Fruit fly (Drosophila melanogaster) whole organism, embryonic: ENCODE data around the gene Psf3.

Source experiments
- Ada2b ChIP-seq: fragments of 200-800 bp; sonication (Bioruptor generic); IDR thresholded peaks from 2 replicates; pipeline ENCODE4 v1.3.6; 2022; ENCODE audit warnings: missing biosample characterization, missing genetic modification characterization
- CG10366 ChIP-seq: fragments of 200-800 bp; sonication (Bioruptor generic); IDR thresholded peaks from 2 replicates; pipeline ENCODE4 v1.3.6; 2022; ENCODE audit warnings: missing biosample characterization, missing genetic modification characterization
- CG10543 ChIP-seq: fragments of 200-800 bp; sonication (Bioruptor generic); optimal IDR thresholded peaks from 3 replicates; lab custom pipeline; 2017; ENCODE audit warnings: missing biosample characterization, mild to moderate bottlenecking, missing genetic modification characterization, moderate library complexity
- CG10959 ChIP-seq: fragments of 200-800 bp; sonication (Bioruptor generic); IDR thresholded peaks from 2 replicates; pipeline ENCODE4 v1.3.6; 2022; ENCODE audit warnings: missing biosample characterization, missing genetic modification characterization
- CG10979 ChIP-seq: fragments of 200-800 bp; sonication (Bioruptor generic); optimal IDR thresholded peaks from 2 replicates; lab custom pipeline; 2018; ENCODE audit warnings: missing biosample characterization, mild to moderate bottlenecking, missing genetic modification characterization, moderate library complexity
- CG11093 ChIP-seq: fragments of 200-800 bp; sonication (Bioruptor generic); IDR thresholded peaks from 3 replicates; pipeline ENCODE4 v1.3.6; 2022; ENCODE audit warnings: missing biosample characterization, missing genetic modification characterization
- CG12391 ChIP-seq: fragments of 200-800 bp; sonication (Bioruptor generic); optimal IDR thresholded peaks from 3 replicates; lab custom pipeline; 2018; ENCODE audit warnings: missing biosample characterization, mild to moderate bottlenecking, missing genetic modification characterization, moderate library complexity
- CG12769 ChIP-seq: fragments of 200-800 bp; sonication (Bioruptor generic); optimal IDR thresholded peaks from 2 replicates; lab custom pipeline; 2019; ENCODE audit warnings: missing biosample characterization, mild to moderate bottlenecking, missing genetic modification characterization, moderate library complexity
- CG18262 ChIP-seq: fragments of 200-800 bp; optimal IDR thresholded peaks from 3 replicates; lab custom pipeline; 2019; ENCODE audit warnings: missing biosample characterization, mild to moderate bottlenecking, missing genetic modification characterization, moderate library complexity
- CG2712 ChIP-seq: fragments of 200-800 bp; optimal IDR thresholded peaks from 3 replicates; lab custom pipeline; 2019; ENCODE audit warnings: missing biosample characterization, mild to moderate bottlenecking, missing genetic modification characterization, moderate library complexity
- CG30403 ChIP-seq: fragments of 200-800 bp; sonication (Bioruptor generic); optimal IDR thresholded peaks from 3 replicates; lab custom pipeline; 2016; ENCODE audit warnings: missing biosample characterization, missing genetic modification characterization
- CG34376 ChIP-seq: fragments of 200-800 bp; sonication (Bioruptor generic); optimal IDR thresholded peaks from 2 replicates; lab custom pipeline; 2018; ENCODE audit warnings: missing biosample characterization, mild to moderate bottlenecking, missing genetic modification characterization
- CG3847 ChIP-seq: fragments of 200-800 bp; sonication (Bioruptor generic); IDR thresholded peaks from 2 replicates; pipeline ENCODE4 v1.3.6; 2022; ENCODE audit warnings: missing biosample characterization, missing genetic modification characterization
- CG4730 ChIP-seq: fragments of 200-800 bp; sonication (Bioruptor generic); IDR thresholded peaks from 2 replicates; pipeline ENCODE4 v1.3.6; 2022; ENCODE audit warnings: missing biosample characterization, missing genetic modification characterization
- CG7357 ChIP-seq: fragments of 200-800 bp; sonication (Bioruptor generic); IDR thresholded peaks from 3 replicates; pipeline ENCODE4 v1.3.6; 2022; ENCODE audit warnings: missing biosample characterization, missing genetic modification characterization
- CG7963 ChIP-seq: fragments of 200-800 bp; sonication (Bioruptor generic); IDR thresholded peaks from 3 replicates; pipeline ENCODE4 v1.3.6; 2022; ENCODE audit warnings: missing biosample characterization, missing genetic modification characterization; ENCODE audit not compliant: partially characterized antibody
- CG8089 ChIP-seq: fragments of 200-800 bp; sonication (Bioruptor generic); optimal IDR thresholded peaks from 3 replicates; lab custom pipeline; 2016; ENCODE audit warnings: missing biosample characterization, missing genetic modification characterization
- Deaf1 ChIP-seq: fragments of 200-800 bp; optimal IDR thresholded peaks from 3 replicates; lab custom pipeline; 2019; ENCODE audit warnings: missing biosample characterization, mild to moderate bottlenecking, missing genetic modification characterization, moderate library complexity
- Elba2 ChIP-seq: fragments of 200-800 bp; sonication (Bioruptor generic); optimal IDR thresholded peaks from 3 replicates; lab custom pipeline; 2016; ENCODE audit warnings: missing biosample characterization, missing genetic modification characterization
- Hr3 ChIP-seq: fragments of 200-800 bp; sonication (Bioruptor generic); optimal IDR thresholded peaks from 3 replicates; lab custom pipeline; 2016; ENCODE audit warnings: missing biosample characterization, missing genetic modification characterization
- Hr39 ChIP-seq: fragments of >200 bp; optimal IDR thresholded peaks from 2 replicates; lab custom pipeline; 2017
- Lim3 ChIP-seq: fragments of 200-800 bp; sonication (Bioruptor generic); IDR thresholded peaks from 2 replicates; pipeline ENCODE4 v1.3.6; 2022; ENCODE audit warnings: missing biosample characterization, missing genetic modification characterization
- Med ChIP-seq: fragments of 200-800 bp; sonication (Bioruptor generic); peaks from one replicate; lab custom pipeline; 2016; ENCODE audit warnings: missing biosample characterization, missing genetic modification characterization, mild to moderate bottlenecking, inconsistent platforms, moderate library complexity
- Pdp1 ChIP-seq, 2 experiments: fragments of 200-800 bp; sonication (Bioruptor generic); optimal IDR thresholded peaks; 3 replicates each; lab custom pipeline; 2016; ENCODE audit warnings: missing biosample characterization in 2 of 2, missing genetic modification characterization in 2 of 2, mild to moderate bottlenecking in 1 of 2, moderate library complexity in 1 of 2
- Vsx1 ChIP-seq: fragments of 200-800 bp; sonication (Bioruptor generic); optimal IDR thresholded peaks from 2 replicates; lab custom pipeline; 2017; ENCODE audit warnings: missing biosample characterization, mild to moderate bottlenecking, missing genetic modification characterization, missing genetic modification reagents
- YL-1 ChIP-seq: fragments of 200-800 bp; sonication (Bioruptor generic); optimal IDR thresholded peaks from 3 replicates; lab custom pipeline; 2017; ENCODE audit warnings: missing biosample characterization, mild to moderate bottlenecking, missing genetic modification characterization
- ara ChIP-seq: fragments of 200-800 bp; sonication (Bioruptor generic); IDR thresholded peaks from 2 replicates; pipeline ENCODE4 v1.3.6; 2022; ENCODE audit warnings: missing biosample characterization, missing genetic modification characterization
- ato ChIP-seq: fragments of 200-800 bp; sonication (Bioruptor generic); IDR thresholded peaks from 2 replicates; pipeline ENCODE4 v1.3.6; 2022; ENCODE audit warnings: missing biosample characterization, missing genetic modification characterization; ENCODE audit not compliant: partially characterized antibody
- chinmo ChIP-seq: fragments of 200-800 bp; sonication (Bioruptor generic); IDR thresholded peaks from 4 replicates; pipeline ENCODE4 v1.3.6; 2022; ENCODE audit warnings: missing biosample characterization, missing genetic modification characterization; ENCODE audit not compliant: partially characterized antibody
- ci ChIP-seq: fragments of 200-800 bp; sonication (Bioruptor generic); IDR thresholded peaks from 3 replicates; pipeline ENCODE4 v1.3.6; 2022; ENCODE audit warnings: missing biosample characterization, missing genetic modification characterization
- crol ChIP-seq: fragments of 200-800 bp; sonication (Bioruptor generic); IDR thresholded peaks from 2 replicates; pipeline ENCODE4 v1.3.6; 2022; ENCODE audit warnings: missing biosample characterization, missing genetic modification characterization
- dmrt99B ChIP-seq: fragments of 200-800 bp; sonication (Bioruptor generic); optimal IDR thresholded peaks from 2 replicates; lab custom pipeline; 2018; ENCODE audit warnings: missing biosample characterization, mild to moderate bottlenecking, missing genetic modification characterization, moderate library complexity
- exex ChIP-seq: fragments of 200-800 bp; sonication (Bioruptor generic); optimal IDR thresholded peaks from 4 replicates; lab custom pipeline; 2018; ENCODE audit warnings: missing biosample characterization, mild to moderate bottlenecking, missing genetic modification characterization, moderate library complexity
- ftz-f1 ChIP-seq: fragments of 200-800 bp; sonication (Bioruptor generic); optimal IDR thresholded peaks from 2 replicates; lab custom pipeline; 2016; ENCODE audit warnings: missing biosample characterization, missing genetic modification characterization
- gfzf ChIP-seq: fragments of 200-800 bp; sonication (Bioruptor generic); optimal IDR thresholded peaks from 2 replicates; lab custom pipeline; 2016; ENCODE audit warnings: missing biosample characterization, mild to moderate bottlenecking, missing genetic modification characterization, moderate library complexity
- grn ChIP-seq: fragments of 200-800 bp; sonication (Bioruptor generic); optimal IDR thresholded peaks from 3 replicates; lab custom pipeline; 2017; ENCODE audit warnings: missing biosample characterization, missing genetic modification characterization
- her ChIP-seq: fragments of 200-800 bp; sonication (Bioruptor generic); optimal IDR thresholded peaks from 2 replicates; lab custom pipeline; 2016; ENCODE audit warnings: missing biosample characterization, missing genetic modification characterization
- mirr ChIP-seq: fragments of 200-800 bp; sonication (Bioruptor generic); optimal IDR thresholded peaks from 3 replicates; lab custom pipeline; 2018; ENCODE audit warnings: missing biosample characterization, mild to moderate bottlenecking, missing genetic modification characterization
- oc ChIP-seq: fragments of 200-800 bp; sonication (Bioruptor generic); optimal IDR thresholded peaks from 2 replicates; lab custom pipeline; 2018; ENCODE audit warnings: missing biosample characterization, mild to moderate bottlenecking, missing genetic modification characterization, moderate library complexity
- otp ChIP-seq: fragments of 200-800 bp; sonication (Bioruptor generic); IDR thresholded peaks from 3 replicates; pipeline ENCODE4, ENCODE4 v1.3.6; 2022; ENCODE audit warnings: missing biosample characterization, missing genetic modification characterization
- phol ChIP-seq: fragments of 200-800 bp; sonication (Bioruptor generic); optimal IDR thresholded peaks from 3 replicates; lab custom pipeline; 2018; ENCODE audit warnings: missing biosample characterization, mild to moderate bottlenecking, missing genetic modification characterization, moderate library complexity
- ro ChIP-seq: fragments of 200-800 bp; sonication (Bioruptor generic); IDR thresholded peaks from 2 replicates; pipeline ENCODE4 v1.3.6; 2022; ENCODE audit warnings: missing biosample characterization, missing genetic modification characterization
- sd ChIP-seq: fragments of 200-800 bp; sonication (Bioruptor generic); optimal IDR thresholded peaks from 3 replicates; lab custom pipeline; 2018; ENCODE audit warnings: missing biosample characterization, mild to moderate bottlenecking, missing genetic modification characterization, moderate library complexity
- sr ChIP-seq: fragments of 200-800 bp; sonication (Bioruptor generic); IDR thresholded peaks from 3 replicates; pipeline ENCODE4 v1.3.6; 2022; ENCODE audit warnings: missing biosample characterization, missing genetic modification characterization
- sug ChIP-seq: fragments of 200-800 bp; optimal IDR thresholded peaks from 2 replicates; lab custom pipeline; 2019; ENCODE audit warnings: missing biosample characterization, mild to moderate bottlenecking, missing genetic modification characterization, moderate library complexity
- tna ChIP-seq: fragments of 200-800 bp; sonication (Bioruptor generic); IDR thresholded peaks from 2 replicates; pipeline ENCODE4 v1.3.6; 2022; ENCODE audit warnings: missing biosample characterization, missing genetic modification characterization; ENCODE audit not compliant: partially characterized antibody

Psf3 gene

dm6 chrX:10370201-10371038, 15.2 kb downstream of the Psf3 start (continued):
- TF ChIP-seq tna (GFP tag; lab: Robert Waterston, UW) (no peak), CG10979 (tag; lab: Kevin White, UChicago) (no peak), CG7963 (no peak), Hr39 (no peak), CG4730 (no peak), CG34376 (GFP tag; lab: Kevin White, UChicago) (peak; percentile 84), Med (GFP tag; lab: Kevin White, UChicago) (peak; percentile 53), CG7357 (no peak), sug (peak; percentile 76), mirr (GFP tag; lab: Kevin White, UChicago) (peak; percentile 39), CG2712 (tag; lab: Kevin White, UChicago) (no peak), dmrt99B (no peak), Vsx1 (GFP tag; lab: Kevin White, UChicago) (peak; percentile 71), CG10959 (GFP tag; lab: Robert Waterston, UW) (no peak), grn (GFP tag; lab: Kevin White, UChicago) (peak; percentile 99), YL-1 (no peak)
- TF ChIP-seq, all 482 proteins: peak for 19

DNA sequence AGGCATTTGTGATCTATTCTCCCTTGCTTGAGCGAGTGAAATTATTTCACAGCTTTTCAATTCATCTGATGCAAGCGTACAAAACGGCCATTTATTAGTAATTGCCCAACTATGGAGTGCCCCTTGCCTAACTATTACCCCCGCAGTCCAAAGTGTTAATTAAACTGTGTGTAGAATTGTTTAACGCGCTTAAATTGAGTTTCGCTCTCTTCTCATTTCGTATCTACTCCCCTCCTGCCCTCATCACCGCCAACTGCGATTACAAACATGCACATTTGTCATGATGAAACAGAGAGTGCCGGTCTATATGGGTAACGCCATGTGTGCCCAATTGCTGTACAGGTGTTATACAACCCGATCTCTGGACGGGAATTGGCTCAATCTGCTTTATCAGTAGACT, 15.9 kb downstream of the Psf3 start:
- peak; percentile 41 for TF ChIP-seq Med (GFP tag; lab: Kevin White, UChicago)
- TF ChIP-seq otp (GFP tag; lab: Robert Waterston, UW), result peak; percentile 72; the same call in 2 of the 3 replicates
- peak; percentile 52; the same call in 1 of the 2 replicates for TF ChIP-seq crol
- peak in 1 of 2 experiments; percentile 80 for TF ChIP-seq Pdp1 (GFP tag; optimal IDR thresholded peaks at IDR 0.05; lab: Kevin White, UChicago)
- no peak for TF ChIP-seq CG18262 (tag; lab: Kevin White, UChicago)

dm6 chrX:10369315-10369714, 16.3 kb downstream of the Psf3 start:
- TF ChIP-seq ci (GFP tag; lab: Robert Waterston, UW), result 0 out of 3 replicates have a peak, but pooled peaks have one; percentile 32
- no peak for TF ChIP-seq CG3847
- TF ChIP-seq CG12769 (tag; lab: Kevin White, UChicago), result peak; percentile 57
- peak; percentile 21 for TF ChIP-seq CG10543
- peak; percentile 81 for TF ChIP-seq ftz-f1 (GFP tag; lab: Kevin White, UChicago)
- no peak for TF ChIP-seq Lim3 (GFP tag; lab: Robert Waterston, UW)
- TF ChIP-seq sr (GFP tag; lab: Robert Waterston, UW), result peak; percentile 51; the same call in 1 of the 3 replicates
- peak; percentile 25 for TF ChIP-seq sug
- peak; percentile 0 for TF ChIP-seq Vsx1 (GFP tag; lab: Kevin White, UChicago)
- no peak for TF ChIP-seq CG30403
- no peak for TF ChIP-seq oc (tag; lab: Kevin White, UChicago)
- peak; percentile 44 for TF ChIP-seq Deaf1 (tag; lab: Kevin White, UChicago)
- peak; percentile 49 for TF ChIP-seq exex (tag; lab: Kevin White, UChicago)

DNA sequence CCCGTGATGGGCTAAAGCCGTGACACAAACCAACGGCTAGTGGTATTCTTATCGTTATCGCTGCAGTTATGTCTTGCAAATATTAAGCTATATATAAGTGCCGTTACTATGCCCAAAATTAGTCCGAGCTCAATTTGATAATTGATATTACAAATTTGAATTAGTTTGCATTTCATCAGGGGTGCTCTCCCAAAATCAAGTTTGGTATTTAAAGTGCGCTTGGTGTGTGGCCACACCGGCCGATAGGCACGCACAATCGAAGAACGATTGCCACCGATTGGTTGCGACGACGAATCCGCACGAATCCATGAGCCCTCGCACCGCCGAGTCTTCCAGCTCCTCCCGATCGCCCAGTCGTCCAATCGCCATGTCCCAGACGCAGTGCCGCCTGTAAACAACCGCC, 17.9 kb downstream of the Psf3 start, which contains the start of gene CG17841:
Gene CG17841 (plus strand): TSS at position 252 of the 403 bp plus-strand sequence.
- no peak for TF ChIP-seq ara (GFP tag; lab: Robert Waterston, UW)
- no peak for TF ChIP-seq Hr3 (GFP tag; lab: Kevin White, UChicago)
- peak; percentile 2 for TF ChIP-seq sd
- peak; percentile 40 for TF ChIP-seq phol (tag; lab: Kevin White, UChicago)
- no peak for TF ChIP-seq ato (GFP tag; lab: Robert Waterston, UW)
- no peak for TF ChIP-seq CG10366 (GFP tag; lab: Robert Waterston, UW)
- no peak for TF ChIP-seq Elba2 (GFP tag; lab: Kevin White, UChicago)
- peak; percentile 15 for TF ChIP-seq CG12391
- TF ChIP-seq her (GFP tag; lab: Kevin White, UChicago), result peak; percentile 44
- no peak for TF ChIP-seq CG11093 (GFP tag; lab: Robert Waterston, UW)
- TF ChIP-seq ro (GFP tag; lab: Robert Waterston, UW), result no peak
- TF ChIP-seq sug, result no peak
- TF ChIP-seq Ada2b (GFP tag; lab: Robert Waterston, UW), result no peak
- TF ChIP-seq CG8089 (GFP tag; lab: Kevin White, UChicago), result no peak
- TF ChIP-seq chinmo (GFP tag; lab: Robert Waterston, UW), result 0 out of 4 replicates have a peak, but pooled peaks have one; percentile 26
- peak; percentile 86 for TF ChIP-seq gfzf (GFP tag; lab: Kevin White, UChicago)
- TF ChIP-seq YL-1, result peak; percentile 42
